Fruit fly (Drosophila melanogaster): Measurements from ENCODE around the gene CG34028.

Gene CG34028

dm6 chrX:9520175-9520574, 8.9 kb downstream of the CG34028 start:
- TF ChIP-seq Ets96B (tag; optimal IDR thresholded peaks at IDR 0.05) (no peak), Sox14 (GFP tag; optimal IDR thresholded peaks at IDR 0.05) (no peak), CG6163 (GFP tag; IDR thresholded peaks at IDR 0.05) (no peak), CG6808 (GFP tag; optimal IDR thresholded peaks at IDR 0.05) (no peak), CG7368 (GFP tag; optimal IDR thresholded peaks at IDR 0.05) (no peak), Hr39 (GFP tag; optimal IDR thresholded peaks at IDR 0.05) (no peak), CG6792 (GFP tag; optimal IDR thresholded peaks at IDR 0.05) (no peak), CG6854 (GFP tag; optimal IDR thresholded peaks at IDR 0.05) (no peak), CG15336 (GFP tag; IDR thresholded peaks at IDR 0.05) (no peak), CG1621 (tag; optimal IDR thresholded peaks at IDR 0.05) (no peak), CG16779 (tag; optimal IDR thresholded peaks at IDR 0.05) (no peak), fd59A (GFP tag; optimal IDR thresholded peaks at IDR 0.05) (no peak), vri (GFP tag; optimal IDR thresholded peaks at IDR 0.05) (no peak), esn (GFP tag; optimal IDR thresholded peaks at IDR 0.05) (no peak), CG8632 (GFP tag; optimal IDR thresholded peaks at IDR 0.05) (no peak), salr (GFP tag; optimal IDR thresholded peaks at IDR 0.05) (no peak), Eip75B (GFP tag; optimal IDR thresholded peaks at IDR 0.05) (no peak), CG11762 (GFP tag; optimal IDR thresholded peaks at IDR 0.05; ENCODE audit: insufficient read depth) (no peak), Sox15 (GFP tag; optimal IDR thresholded peaks at IDR 0.05) (no peak), Sox102F (GFP tag; optimal IDR thresholded peaks at IDR 0.05) (no peak)

dm6 chrX:9523543-9523942, 12.2 kb downstream of the CG34028 start:
- no peak for TF ChIP-seq CG9139 (GFP tag; optimal IDR thresholded peaks at IDR 0.05)
- peak; percentile 48 for TF ChIP-seq Blimp-1 (GFP tag; optimal IDR thresholded peaks at IDR 0.05)

- TF ChIP-seq svp (GFP tag), result peak; percentile 34
- peak; percentile 16 for TF ChIP-seq pdm3 (GFP tag; optimal IDR thresholded peaks at IDR 0.05)
- no peak for TF ChIP-seq Smox (GFP tag; optimal IDR thresholded peaks at IDR 0.05)
- peak; percentile 13 for TF ChIP-seq OdsH (GFP tag; optimal IDR thresholded peaks at IDR 0.05)
- TF ChIP-seq CG10631 (GFP tag; optimal IDR thresholded peaks at IDR 0.05), result peak; percentile 2
- no peak for TF ChIP-seq Lpt (GFP tag; optimal IDR thresholded peaks at IDR 0.05)
- no peak for TF ChIP-seq Hr4 (GFP tag; optimal IDR thresholded peaks at IDR 0.05)
- peak; percentile 67 for TF ChIP-seq Eip78C (GFP tag)
- no peak for TF ChIP-seq Blimp-1 (GFP tag; optimal IDR thresholded peaks at IDR 0.05)
- peak; percentile 34 for TF ChIP-seq CG31627 (GFP tag; optimal IDR thresholded peaks at IDR 0.05)
- peak; percentile 6 for TF ChIP-seq acj6 (GFP tag; optimal IDR thresholded peaks at IDR 0.05)
- no peak for TF ChIP-seq CG11294 (GFP tag; IDR thresholded peaks at IDR 0.05)
- peak; percentile 9 for TF ChIP-seq CG32006 (GFP tag; optimal IDR thresholded peaks at IDR 0.05)
Measured at dm6 chrX:9531869-9532268, 20.5 kb downstream of the CG34028 start.

- no peak for TF ChIP-seq CG32006 (GFP tag; optimal IDR thresholded peaks at IDR 0.05)
- TF ChIP-seq Lpt (GFP tag; optimal IDR thresholded peaks at IDR 0.05), result no peak
- no peak for TF ChIP-seq fkh (GFP tag; optimal IDR thresholded peaks at IDR 0.05)
- no peak for TF ChIP-seq dsx (GFP tag; optimal IDR thresholded peaks at IDR 0.05; ENCODE audit: poor library complexity, severe bottlenecking)
- TF ChIP-seq OdsH (GFP tag; optimal IDR thresholded peaks at IDR 0.05), result no peak
- no peak for TF ChIP-seq Hr38 (GFP tag; optimal IDR thresholded peaks at IDR 0.05)
- TF ChIP-seq Sox14 (GFP tag; optimal IDR thresholded peaks at IDR 0.05), result no peak
Measured at dm6 chrX:9532453-9532852, 21.1 kb downstream of the CG34028 start.
